Worm (Caenorhabditis elegans): ENCODE results near the gene grl-24.

The grl-24 gene

ce11 chrIV:17467825-17468224, 7.8 kb downstream of the grl-24 start:
- 0 out of 2 replicates have a peak, but pooled peaks have one; percentile 31 for TF ChIP-seq Y53G8AR.9 (GFP tag; conservative IDR thresholded peaks at IDR 0.05)
- TF ChIP-seq dpff-1 (tag; optimal IDR thresholded peaks at IDR 0.05): no peak

ce11 chrIV:17467325-17467724, 8.3 kb downstream of the grl-24 start, which contains the start of gene elo-2:
elo-2 (minus strand) TSS chrIV:17467408.
- TF ChIP-seq rpc-1 (optimal IDR thresholded peaks at IDR 0.05) (no peak), rpc-1 (tag; optimal IDR thresholded peaks at IDR 0.05) (no peak), nhr-80 (tag; optimal IDR thresholded peaks at IDR 0.05) (peak; percentile 51), lin-26 (GFP tag; IDR thresholded peaks at IDR 0.05) (no peak), nfyb-1 (GFP tag; IDR thresholded peaks at IDR 0.05) (0 out of 2 replicates have a peak, but pooled peaks have one; percentile 19), hmg-1.2 (GFP tag; IDR thresholded peaks at IDR 0.05) (no peak), nhr-90 (tag; optimal IDR thresholded peaks at IDR 0.05) (no peak), ets-4 (GFP tag; optimal IDR thresholded peaks at IDR 0.05) (no peak), ztf-18 (tag; optimal IDR thresholded peaks at IDR 0.05) (peak; percentile 22), hsf-1 (GFP tag; IDR thresholded peaks at IDR 0.05) (no peak), lsy-27 (tag; optimal IDR thresholded peaks at IDR 0.05; ENCODE audit: borderline replicate concordance, insufficient read depth) (no peak), attf-3 (GFP tag; conservative IDR thresholded peaks at IDR 0.05) (no peak), F57A8.1 (GFP tag; optimal IDR thresholded peaks at IDR 0.05) (no peak), Y67H2A.10 (GFP tag; conservative IDR thresholded peaks at IDR 0.05) (no peak), lin-35 (GFP tag; optimal IDR thresholded peaks at IDR 0.05) (no peak)

ce11 chrIV:17465886-17466285, 9.8 kb downstream of the grl-24 start, which contains the start of gene F11E6.6:
F11E6.6 (minus strand) TSS chrIV:17465986.
- no peak for TF ChIP-seq cebp-1 (GFP tag; IDR thresholded peaks at IDR 0.05)
- peak; percentile 40 for TF ChIP-seq cebp-1 (tag; optimal IDR thresholded peaks at IDR 0.05)
- TF ChIP-seq hmg-1.2 (GFP tag; IDR thresholded peaks at IDR 0.05): no peak
- peak; percentile 23 for TF ChIP-seq nhr-80 (tag; optimal IDR thresholded peaks at IDR 0.05)

ce11 chrIV:17463108-17463608, 12.5 kb downstream of the grl-24 start, which contains the start of gene F11E6.10:
F11E6.10 (minus strand) TSS chrIV:17463158.
- no peak for TF ChIP-seq zim-3 (tag; optimal IDR thresholded peaks at IDR 0.05)
- TF ChIP-seq nhr-80 (tag; optimal IDR thresholded peaks at IDR 0.05): no peak
- TF ChIP-seq lin-35 (GFP tag; optimal IDR thresholded peaks at IDR 0.05): no peak
- TF ChIP-seq nfya-1 (tag; optimal IDR thresholded peaks at IDR 0.05; ENCODE audit: borderline replicate concordance, insufficient read depth): no peak
- TF ChIP-seq F57A8.1 (GFP tag; optimal IDR thresholded peaks at IDR 0.05): no peak
- no peak for TF ChIP-seq B0035.1 (tag; optimal IDR thresholded peaks at IDR 0.05)
- no peak for TF ChIP-seq ets-4 (GFP tag; optimal IDR thresholded peaks at IDR 0.05)
- TF ChIP-seq lir-1 (GFP tag; conservative IDR thresholded peaks at IDR 0.05): no peak
- TF ChIP-seq ceh-100 (GFP tag; IDR thresholded peaks at IDR 0.05): no peak
- TF ChIP-seq attf-5 (GFP tag; optimal IDR thresholded peaks at IDR 0.05): no peak
- no peak for TF ChIP-seq snpc-3.4 (tag; optimal IDR thresholded peaks at IDR 0.05)
- no peak for TF ChIP-seq ceh-58 (GFP tag; IDR thresholded peaks at IDR 0.05)
- no peak for TF ChIP-seq Y56A3A.18 (GFP tag; IDR thresholded peaks at IDR 0.05)

- TF ChIP-seq rcor-1 (GFP tag; IDR thresholded peaks at IDR 0.05): peak; percentile 48; the same call in 1 of the 2 replicates
- peak; percentile 87 for TF ChIP-seq madf-3 (GFP tag; IDR thresholded peaks at IDR 0.05)
- peak; percentile 45; the same call in 1 of the 2 replicates for TF ChIP-seq hmg-1.2 (GFP tag; IDR thresholded peaks at IDR 0.05)
- no peak for TF ChIP-seq tbx-9 (tag; optimal IDR thresholded peaks at IDR 0.05; ENCODE audit: borderline replicate concordance)
- no peak for TF ChIP-seq hlh-12 (tag; optimal IDR thresholded peaks at IDR 0.05)
- TF ChIP-seq aptf-3 (GFP tag; IDR thresholded peaks at IDR 0.05): no peak
- peak; percentile 66; the same call in 1 of the 2 replicates for TF ChIP-seq C17E4.6 (GFP tag; IDR thresholded peaks at IDR 0.05)
- no peak for TF ChIP-seq nhr-90 (tag; optimal IDR thresholded peaks at IDR 0.05)
- TF ChIP-seq somi-1 (GFP tag; optimal IDR thresholded peaks at IDR 0.05): no peak
- no peak for TF ChIP-seq nfyb-1 (GFP tag; IDR thresholded peaks at IDR 0.05)
- no peak for TF ChIP-seq zim-3 (tag; optimal IDR thresholded peaks at IDR 0.05)
- no peak for TF ChIP-seq mxl-1 (tag; optimal IDR thresholded peaks at IDR 0.05)
- peak; percentile 67 for TF ChIP-seq snpc-4 (GFP tag; optimal IDR thresholded peaks at IDR 0.05)
- TF ChIP-seq snpc-4 (tag; optimal IDR thresholded peaks at IDR 0.05): peak in 3 of 4 experiments; percentile 54 to 89 (median 82)
- TF ChIP-seq nfya-2 (GFP tag; IDR thresholded peaks at IDR 0.05): no peak
- peak; percentile 86 for TF ChIP-seq madf-8 (GFP tag; conservative IDR thresholded peaks at IDR 0.05)
- TF ChIP-seq ceh-79 (tag; optimal IDR thresholded peaks at IDR 0.05): no peak
Observed at ce11 chrIV:17461222-17461707, 14.4 kb downstream of the grl-24 start, which contains the start of gene rif-1.1. rif-1.1 (minus strand) TSS chrIV:17461272.
